Fruit fly (Drosophila melanogaster): ENCODE measurements around the gene CG42337.

CG42337 gene

DNA sequence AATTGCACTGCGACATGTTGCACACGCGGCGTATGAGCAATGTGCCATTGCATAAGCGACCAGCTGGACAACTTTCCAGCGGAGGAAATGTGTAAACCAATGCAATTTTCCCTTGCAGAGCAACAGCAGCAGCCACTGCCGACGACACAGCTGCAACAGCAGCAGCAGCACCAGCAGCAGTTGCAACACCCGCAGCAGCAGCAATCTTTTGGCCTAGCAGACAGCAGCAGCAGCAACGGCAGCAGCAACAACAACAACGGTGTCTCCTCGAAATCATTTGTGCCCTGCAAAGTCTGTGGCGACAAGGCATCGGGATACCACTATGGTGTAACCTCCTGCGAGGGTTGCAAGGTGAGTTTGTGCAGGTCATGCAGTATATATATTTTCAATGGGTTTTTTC, 37.6 kb upstream of the CG42337 start:
- TF ChIP-seq Pif1B (GFP tag; optimal IDR thresholded peaks at IDR 0.05) (no peak), CG4496 (GFP tag; IDR thresholded peaks at IDR 0.05) (no peak), CG9948 (tag; optimal IDR thresholded peaks at IDR 0.05) (no peak), CG10348 (GFP tag; IDR thresholded peaks at IDR 0.05) (no peak), CG34367 (tag; optimal IDR thresholded peaks at IDR 0.05) (no peak), CG8301 (tag; optimal IDR thresholded peaks at IDR 0.05) (no peak)

DNA sequence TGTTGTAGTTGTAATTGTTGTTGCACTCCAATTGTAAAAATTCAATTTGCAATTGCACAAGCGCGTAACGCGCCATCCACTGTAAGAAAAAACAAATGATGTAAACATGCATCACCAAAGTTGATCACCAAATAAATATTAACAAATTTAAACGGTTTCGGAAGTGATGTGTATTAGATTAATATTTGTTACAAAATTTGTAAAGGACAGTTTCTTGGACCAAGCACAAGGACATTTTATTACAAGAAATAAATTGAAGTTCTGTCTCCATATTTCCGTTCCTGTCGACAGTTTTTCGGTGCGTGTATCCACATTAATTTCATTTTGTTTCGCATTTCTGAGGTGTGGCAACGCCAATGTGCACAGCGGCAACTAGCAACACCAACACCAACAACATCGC, 36.6 kb upstream of the CG42337 start:
- TF ChIP-seq CG10348 (GFP tag; IDR thresholded peaks at IDR 0.05) (no peak; the same call in 1 of the 2 replicates), CG32121 (GFP tag; IDR thresholded peaks at IDR 0.05) (peak; percentile 72), CG9948 (tag; optimal IDR thresholded peaks at IDR 0.05) (no peak), EcR (GFP tag; optimal IDR thresholded peaks at IDR 0.05) (no peak), Pif1B (GFP tag; optimal IDR thresholded peaks at IDR 0.05) (peak; percentile 20), D1 (tag; optimal IDR thresholded peaks at IDR 0.05) (no peak), CG34367 (tag; optimal IDR thresholded peaks at IDR 0.05) (no peak), CG8301 (tag; optimal IDR thresholded peaks at IDR 0.05) (peak; percentile 71), Snoo (tag; optimal IDR thresholded peaks at IDR 0.05) (no peak), CG14655 (GFP tag; optimal IDR thresholded peaks at IDR 0.05) (peak; percentile 77), gl (tag; optimal IDR thresholded peaks at IDR 0.05) (no peak), CG8159 (tag; optimal IDR thresholded peaks at IDR 0.05) (no peak), Pif1A (GFP tag; optimal IDR thresholded peaks at IDR 0.05) (peak; percentile 39), Ets98B (GFP tag; IDR thresholded peaks at IDR 0.05) (peak; percentile 75), CG12605 (GFP tag; IDR thresholded peaks at IDR 0.05) (peak; percentile 41; the same call in 1 of the 2 replicates), CG13204 (GFP tag; optimal IDR thresholded peaks at IDR 0.05) (no peak), rn (GFP tag; IDR thresholded peaks at IDR 0.05) (peak; percentile 38; the same call in 1 of the 2 replicates), fd96Ca (GFP tag; IDR thresholded peaks at IDR 0.05) (peak; percentile 82; the same call in 2 of the 3 replicates), CG15710 (tag; optimal IDR thresholded peaks at IDR 0.05) (no peak), CG4496 (GFP tag; IDR thresholded peaks at IDR 0.05) (peak; percentile 78), CG17806 (tag; optimal IDR thresholded peaks at IDR 0.05) (no peak)

DNA sequence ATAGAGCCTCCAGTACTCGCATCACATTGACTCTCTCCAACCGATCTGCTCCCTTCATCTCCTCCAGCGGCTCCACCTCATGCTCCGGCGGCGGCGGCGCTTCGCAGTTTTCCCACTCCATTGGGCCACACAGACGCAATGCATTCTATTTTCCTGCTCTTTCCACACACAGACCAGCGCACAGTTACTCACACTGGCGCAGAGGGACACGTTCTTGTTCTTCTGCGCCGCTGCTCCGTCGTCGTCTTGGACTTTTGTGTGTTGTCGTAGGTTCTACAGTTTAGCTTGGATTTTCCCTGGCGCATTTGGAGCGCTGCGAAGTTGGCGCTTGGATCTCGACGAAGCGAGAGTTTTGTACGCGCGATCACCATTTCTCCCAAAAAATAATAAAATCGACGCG, 33.1 kb upstream of the CG42337 start, which contains the start of gene Eip78C:
Gene Eip78C, plus strand, starts transcription at position 301 of the 400 bp plus-strand sequence.
- TF ChIP-seq Ets98B (GFP tag; IDR thresholded peaks at IDR 0.05) (peak; percentile 41; the same call in 1 of the 2 replicates), CG32121 (GFP tag; IDR thresholded peaks at IDR 0.05) (0 out of 2 replicates have a peak, but pooled peaks have one; percentile 29), CG14655 (GFP tag; optimal IDR thresholded peaks at IDR 0.05) (peak; percentile 6), fd96Ca (GFP tag; IDR thresholded peaks at IDR 0.05) (peak; percentile 50; the same call in 1 of the 3 replicates), CG17806 (tag; optimal IDR thresholded peaks at IDR 0.05) (no peak), CG15710 (tag; optimal IDR thresholded peaks at IDR 0.05) (no peak)

DNA sequence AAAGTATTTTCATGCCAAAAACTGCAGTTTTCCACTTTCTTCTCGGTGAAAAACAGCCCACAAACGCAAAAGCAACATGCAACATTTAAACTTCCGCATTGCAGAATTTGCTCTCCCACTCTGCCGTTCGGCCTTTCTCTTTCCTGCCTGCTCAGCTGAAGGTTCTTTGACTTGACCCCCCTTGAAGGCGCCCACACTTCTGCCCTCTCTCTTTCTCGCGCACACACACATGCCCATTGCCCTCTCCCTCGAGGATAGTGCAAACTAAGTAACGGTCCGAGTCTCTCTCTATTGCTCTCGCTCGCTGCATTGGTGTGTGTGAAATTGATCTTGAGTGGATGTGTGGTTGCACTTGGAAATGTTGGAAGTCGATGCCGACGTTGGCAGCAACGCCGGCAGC, 32.5 kb upstream of the CG42337 start:
- TF ChIP-seq fd96Ca (GFP tag; IDR thresholded peaks at IDR 0.05) (0 out of 3 replicates have a peak, but pooled peaks have one; percentile 18), CG14655 (GFP tag; optimal IDR thresholded peaks at IDR 0.05) (no peak), CG4496 (GFP tag; IDR thresholded peaks at IDR 0.05) (0 out of 3 replicates have a peak, but pooled peaks have one; percentile 8)

DNA sequence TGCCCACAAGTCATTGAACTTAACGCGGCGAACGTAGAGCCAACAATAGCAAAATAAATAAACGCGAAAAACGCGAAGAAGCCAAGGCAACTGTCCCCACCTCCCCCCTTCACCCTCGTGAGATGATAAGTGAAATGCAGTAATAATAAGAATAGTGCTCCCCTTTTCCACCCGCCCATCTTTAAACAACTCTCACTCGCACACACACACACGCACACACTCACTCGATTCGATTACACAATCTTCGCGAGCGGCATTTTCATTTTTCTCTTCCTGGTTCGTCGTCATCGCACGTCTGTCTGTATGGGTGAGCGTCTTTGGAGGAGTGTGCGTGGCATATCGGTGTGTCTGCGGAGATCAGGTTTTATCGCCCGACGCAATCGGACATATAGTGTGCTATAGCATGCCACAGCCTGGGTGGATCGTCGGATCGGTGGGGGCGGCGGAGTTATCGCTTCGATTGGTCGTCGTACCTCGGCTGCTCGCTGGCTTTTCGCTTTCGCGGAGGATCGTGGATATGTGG, 31.6 kb upstream of the CG42337 start:
- peak; percentile 70; the same call in 2 of the 3 replicates for TF ChIP-seq fd96Ca (GFP tag; IDR thresholded peaks at IDR 0.05)
- no peak for TF ChIP-seq CG10348 (GFP tag; IDR thresholded peaks at IDR 0.05)
- TF ChIP-seq CG15710 (tag; optimal IDR thresholded peaks at IDR 0.05), result no peak
- peak; percentile 39; the same call in 2 of the 3 replicates for TF ChIP-seq CG4496 (GFP tag; IDR thresholded peaks at IDR 0.05)
- TF ChIP-seq CG17806 (tag; optimal IDR thresholded peaks at IDR 0.05), result no peak
- peak; percentile 93 for TF ChIP-seq CG13204 (GFP tag; optimal IDR thresholded peaks at IDR 0.05)
- peak; percentile 97 for TF ChIP-seq EcR (GFP tag; optimal IDR thresholded peaks at IDR 0.05)
- peak; percentile 35 for TF ChIP-seq Snoo (tag; optimal IDR thresholded peaks at IDR 0.05)
- TF ChIP-seq Pif1B (GFP tag; optimal IDR thresholded peaks at IDR 0.05), result no peak
- TF ChIP-seq Ets98B (GFP tag; IDR thresholded peaks at IDR 0.05), result peak; percentile 56; the same call in 1 of the 2 replicates
- TF ChIP-seq CG12605 (GFP tag; IDR thresholded peaks at IDR 0.05), result peak; percentile 6
- no peak for TF ChIP-seq D1 (tag; optimal IDR thresholded peaks at IDR 0.05)
- TF ChIP-seq CG32121 (GFP tag; IDR thresholded peaks at IDR 0.05), result peak; percentile 40
- no peak for TF ChIP-seq rn (GFP tag; IDR thresholded peaks at IDR 0.05)
- no peak for TF ChIP-seq CG8159 (tag; optimal IDR thresholded peaks at IDR 0.05)
- no peak for TF ChIP-seq CG9948 (tag; optimal IDR thresholded peaks at IDR 0.05)
- TF ChIP-seq CG34367 (tag; optimal IDR thresholded peaks at IDR 0.05), result no peak
- TF ChIP-seq gl (tag; optimal IDR thresholded peaks at IDR 0.05), result no peak

DNA sequence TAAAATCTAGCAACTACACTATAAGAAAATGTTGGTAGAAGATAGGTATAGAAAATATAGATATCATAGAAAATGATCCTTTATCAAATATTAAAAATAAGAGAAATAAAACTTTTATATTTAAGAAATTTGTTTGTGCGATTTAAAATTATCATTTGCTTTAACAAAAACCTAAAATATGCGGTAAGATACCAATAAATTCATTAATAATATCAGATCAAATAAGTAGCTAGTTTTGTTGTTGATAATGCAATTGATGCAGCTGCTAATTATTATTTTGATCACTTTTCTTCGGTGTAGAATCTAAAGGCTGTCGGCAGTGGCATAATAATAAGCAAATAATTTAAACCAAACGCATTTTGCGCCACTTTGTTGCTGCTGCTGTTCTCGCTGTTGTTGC, 31.1 kb upstream of the CG42337 start:
- no peak for TF ChIP-seq CG32121 (GFP tag; IDR thresholded peaks at IDR 0.05)
- TF ChIP-seq CG14655 (GFP tag; optimal IDR thresholded peaks at IDR 0.05), result peak; percentile 95
- TF ChIP-seq CG8301 (tag; optimal IDR thresholded peaks at IDR 0.05), result peak; percentile 90
- peak; percentile 25; the same call in 1 of the 2 replicates for TF ChIP-seq rn (GFP tag; IDR thresholded peaks at IDR 0.05)
- TF ChIP-seq Pif1A (GFP tag; optimal IDR thresholded peaks at IDR 0.05), result peak; percentile 16

DNA sequence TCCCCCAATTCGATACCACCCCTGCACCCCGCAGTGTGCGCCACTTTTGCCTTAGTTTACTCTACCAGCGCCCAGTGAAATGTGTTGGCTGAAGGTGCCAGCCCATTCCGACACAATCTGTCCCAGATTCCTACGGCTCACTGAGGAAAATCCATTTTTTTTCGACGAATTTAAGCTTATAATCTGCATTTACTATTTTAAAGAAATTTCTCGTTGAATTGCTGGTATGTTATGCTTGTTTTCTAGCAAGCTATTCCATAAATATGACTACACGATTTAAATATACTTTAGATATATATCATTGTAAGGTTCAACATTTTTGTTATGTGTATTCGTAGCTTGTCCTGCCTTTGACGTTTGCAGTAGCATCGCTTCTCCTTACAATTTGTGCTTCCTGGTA, 30.1 kb upstream of the CG42337 start:
- peak; percentile 52; the same call in 1 of the 2 replicates for TF ChIP-seq Ets98B (GFP tag; IDR thresholded peaks at IDR 0.05)
- no peak for TF ChIP-seq fd96Ca (GFP tag; IDR thresholded peaks at IDR 0.05)
- TF ChIP-seq CG17806 (tag; optimal IDR thresholded peaks at IDR 0.05), result no peak
- no peak for TF ChIP-seq Snoo (tag; optimal IDR thresholded peaks at IDR 0.05)
- no peak for TF ChIP-seq CG12605 (GFP tag; IDR thresholded peaks at IDR 0.05)
- no peak for TF ChIP-seq D1 (tag; optimal IDR thresholded peaks at IDR 0.05)
- peak; percentile 76 for TF ChIP-seq CG8301 (tag; optimal IDR thresholded peaks at IDR 0.05)
- TF ChIP-seq CG4496 (GFP tag; IDR thresholded peaks at IDR 0.05), result peak; percentile 61; the same call in 1 of the 3 replicates
- TF ChIP-seq gl (tag; optimal IDR thresholded peaks at IDR 0.05), result no peak
- TF ChIP-seq CG15710 (tag; optimal IDR thresholded peaks at IDR 0.05), result no peak
- TF ChIP-seq CG14655 (GFP tag; optimal IDR thresholded peaks at IDR 0.05), result peak; percentile 76
- TF ChIP-seq Pif1B (GFP tag; optimal IDR thresholded peaks at IDR 0.05), result no peak
- TF ChIP-seq Pif1A (GFP tag; optimal IDR thresholded peaks at IDR 0.05), result peak; percentile 20
- TF ChIP-seq CG9948 (tag; optimal IDR thresholded peaks at IDR 0.05), result peak; percentile 8
- peak; percentile 79 for TF ChIP-seq CG32121 (GFP tag; IDR thresholded peaks at IDR 0.05)
- TF ChIP-seq CG10348 (GFP tag; IDR thresholded peaks at IDR 0.05), result no peak
- no peak for TF ChIP-seq rn (GFP tag; IDR thresholded peaks at IDR 0.05)

Data from whole organism, pupa.